Worm (Caenorhabditis elegans) whole organism, L2 larva: ENCODE results near the gene heri-1.

Experiments
- C34F6.9 ChIP-seq: fragments of 150-350 bp; optimal IDR thresholded peaks from 2 replicates; lab custom pipeline; 2014; ENCODE audit warnings: missing biosample characterization, missing genetic modification characterization
- F13H6.1 ChIP-seq: sonication (generic microtip); optimal IDR thresholded peaks from 2 replicates; lab custom pipeline; 2016; ENCODE audit warnings: missing genetic modification characterization, missing compliant biosample characterization
- R02D3.7 ChIP-seq: fragments of 150-350 bp; optimal IDR thresholded peaks from 2 replicates; lab custom pipeline; 2014; ENCODE audit warnings: missing biosample characterization, missing genetic modification characterization
- ZK546.5 ChIP-seq: sonication (generic microtip); optimal IDR thresholded peaks from 2 replicates; lab custom pipeline; 2017; ENCODE audit warnings: missing biosample characterization, missing genetic modification characterization
- aly-2 ChIP-seq: fragments of 150-350 bp; optimal IDR thresholded peaks from 2 replicates; lab custom pipeline; 2014; ENCODE audit warnings: missing biosample characterization, missing genetic modification characterization
- ceh-16 ChIP-seq: fragments of 150-350 bp; optimal IDR thresholded peaks from 2 replicates; lab custom pipeline; 2014; ENCODE audit warnings: missing biosample characterization, missing genetic modification characterization
- ceh-82 ChIP-seq: fragments of 150-350 bp; optimal IDR thresholded peaks from 2 replicates; lab custom pipeline; 2014; ENCODE audit warnings: missing biosample characterization, missing genetic modification characterization
- crh-2 ChIP-seq: sonication (generic microtip); optimal IDR thresholded peaks from 2 replicates; lab custom pipeline; 2017; ENCODE audit warnings: missing biosample characterization, missing genetic modification characterization
- elt-1 ChIP-seq: fragments of 150-350 bp; optimal IDR thresholded peaks from 2 replicates; lab custom pipeline; 2014; ENCODE audit warnings: missing biosample characterization, missing genetic modification characterization
- elt-3 ChIP-seq: sonication (generic microtip); optimal IDR thresholded peaks from 2 replicates; lab custom pipeline; 2017; ENCODE audit warnings: missing biosample characterization, missing genetic modification characterization
- fos-1 ChIP-seq: fragments of 150-350 bp; optimal IDR thresholded peaks from 2 replicates; lab custom pipeline; 2014; ENCODE audit warnings: missing biosample characterization, missing genetic modification characterization
- gmeb-1 ChIP-seq: fragments of 150-350 bp; optimal IDR thresholded peaks from 2 replicates; lab custom pipeline; 2014; ENCODE audit warnings: missing biosample characterization, missing genetic modification characterization
- lin-11 ChIP-seq: fragments of 150-350 bp; sonication (generic microtip); optimal IDR thresholded peaks from 2 replicates; lab custom pipeline; 2014; ENCODE audit warnings: missing biosample characterization, missing genetic modification characterization, inconsistent platforms, mixed read lengths
- lin-13 ChIP-seq: fragments of 150-350 bp; optimal IDR thresholded peaks from 2 replicates; lab custom pipeline; 2014; ENCODE audit warnings: missing biosample characterization, missing genetic modification reagents, missing genetic modification characterization
- lin-39 ChIP-seq: fragments of 150-350 bp; optimal IDR thresholded peaks from 2 replicates; lab custom pipeline; 2014; ENCODE audit warnings: missing biosample characterization, missing genetic modification reagents, missing genetic modification characterization
- lsy-2 ChIP-seq, 2 experiments: fragments of 150-350 bp in 1 of 2; sonication (generic microtip) in 1 of 2; optimal IDR thresholded peaks; 2 replicates each; lab custom pipeline; 2014 to 2017; ENCODE audit warnings: missing biosample characterization in 2 of 2, missing genetic modification characterization in 2 of 2
- mab-5 ChIP-seq: fragments of 150-350 bp; optimal IDR thresholded peaks from 2 replicates; lab custom pipeline; 2014; ENCODE audit warnings: missing biosample characterization, missing genetic modification characterization
- mbf-1 ChIP-seq: sonication (generic microtip); optimal IDR thresholded peaks from 2 replicates; lab custom pipeline; 2017; ENCODE audit warnings: missing biosample characterization, missing genetic modification characterization
- mdl-1 ChIP-seq, 2 experiments: fragments of 150-350 bp in 1 of 2; sonication (generic microtip) in 1 of 2; optimal IDR thresholded peaks; 2 replicates each; lab custom pipeline; 2017; ENCODE audit warnings: missing biosample characterization in 2 of 2, missing genetic modification characterization in 2 of 2
- nhr-10 ChIP-seq: sonication (generic microtip); optimal IDR thresholded peaks from 2 replicates; lab custom pipeline; 2017; ENCODE audit warnings: missing biosample characterization, missing genetic modification characterization
- nhr-11 ChIP-seq: fragments of 150-350 bp; optimal IDR thresholded peaks from 2 replicates; lab custom pipeline; 2014; ENCODE audit warnings: missing biosample characterization, missing genetic modification characterization
- nhr-129 ChIP-seq: fragments of 150-350 bp; optimal IDR thresholded peaks from 2 replicates; lab custom pipeline; 2014; ENCODE audit warnings: missing biosample characterization, missing genetic modification characterization
- nhr-237 ChIP-seq: fragments of 150-350 bp; optimal IDR thresholded peaks from 2 replicates; lab custom pipeline; 2014; ENCODE audit warnings: missing biosample characterization, missing genetic modification characterization
- nhr-25 ChIP-seq: fragments of 150-350 bp; sonication (generic microtip); optimal IDR thresholded peaks from 3 replicates; lab custom pipeline; 2014; ENCODE audit warnings: missing biosample characterization, missing genetic modification characterization
- nhr-77 ChIP-seq: fragments of 150-350 bp; optimal IDR thresholded peaks from 2 replicates; lab custom pipeline; 2014; ENCODE audit warnings: missing biosample characterization, missing genetic modification characterization
- peb-1 ChIP-seq: fragments of 150-350 bp; optimal IDR thresholded peaks from 2 replicates; lab custom pipeline; 2014; ENCODE audit warnings: missing biosample characterization, missing genetic modification characterization
- sem-4 ChIP-seq: fragments of 150-350 bp; optimal IDR thresholded peaks from 2 replicates; lab custom pipeline; 2014; ENCODE audit warnings: missing biosample characterization, missing genetic modification reagents, missing genetic modification characterization
- skn-1 ChIP-seq: sonication (generic microtip); optimal IDR thresholded peaks from 2 replicates; lab custom pipeline; 2017; ENCODE audit warnings: missing biosample characterization, missing genetic modification characterization
- sma-3 ChIP-seq: sonication (generic microtip); optimal IDR thresholded peaks from 2 replicates; lab custom pipeline; 2016; ENCODE audit warnings: missing genetic modification reagents, missing genetic modification characterization, missing compliant biosample characterization
- sma-9 ChIP-seq, 2 experiments: fragments of 150-350 bp in 1 of 2; sonication (generic microtip) in 1 of 2; optimal IDR thresholded peaks; 2 replicates each; lab custom pipeline; 2014 to 2016; ENCODE audit warnings: missing genetic modification characterization in 2 of 2, mild to moderate bottlenecking in 1 of 2, missing biosample characterization in 1 of 2, missing compliant biosample characterization in 1 of 2, missing genetic modification reagents in 1 of 2, moderate library complexity in 1 of 2
- snpc-4 ChIP-seq: fragments of 150-350 bp; optimal IDR thresholded peaks from 2 replicates; lab custom pipeline; 2014; ENCODE audit warnings: missing biosample characterization, missing genetic modification characterization
- unc-39 ChIP-seq: fragments of 150-350 bp; optimal IDR thresholded peaks from 2 replicates; lab custom pipeline; 2014; ENCODE audit warnings: missing biosample characterization, missing genetic modification characterization
- unc-62 ChIP-seq: fragments of 150-350 bp; optimal IDR thresholded peaks from 2 replicates; lab custom pipeline; 2014; ENCODE audit warnings: missing biosample characterization, missing genetic modification reagents, missing genetic modification characterization
- zag-1 ChIP-seq: fragments of 150-350 bp; optimal IDR thresholded peaks from 2 replicates; lab custom pipeline; 2014; ENCODE audit warnings: missing biosample characterization, missing genetic modification characterization
- ztf-1 ChIP-seq: fragments of 200-800 bp; sonication (Bioruptor generic); conservative IDR thresholded peaks from 2 replicates; pipeline ENCODE4 v1.3.6; 2022; ENCODE audit warnings: missing genetic modification characterization, missing compliant biosample characterization
- ztf-11 ChIP-seq: sonication (generic microtip); optimal IDR thresholded peaks from 2 replicates; lab custom pipeline; 2017; ENCODE audit warnings: missing biosample characterization, missing genetic modification characterization

The heri-1 gene

DNA sequence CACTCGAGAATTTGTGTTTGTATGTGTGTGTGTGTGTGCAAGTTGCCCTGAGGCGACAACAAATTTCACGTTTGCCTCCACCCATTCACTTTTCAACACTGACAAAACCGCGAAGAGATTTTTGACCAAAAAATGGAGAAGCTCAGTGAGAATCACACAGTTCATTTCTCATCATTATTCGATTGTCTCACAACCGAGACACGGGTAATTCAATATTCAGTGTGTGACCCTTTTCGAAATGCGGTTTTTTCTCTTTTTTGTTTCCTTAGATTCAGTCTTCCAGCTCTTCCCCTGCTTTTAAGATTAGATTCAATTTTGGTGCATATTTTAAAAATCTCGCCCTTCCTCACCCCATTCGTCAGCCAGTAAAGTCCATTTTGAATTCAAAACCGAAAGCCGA, 26.5 kb upstream of the heri-1 start:
- TF ChIP-seq ceh-82 (tag; lab: Kevin White, UChicago) (no peak), C34F6.9 (tag; lab: Kevin White, UChicago) (no peak), lin-39 (tag; lab: Kevin White, UChicago) (no peak), nhr-237 (tag; lab: Kevin White, UChicago) (no peak), nhr-10 (tag; lab: Kevin White, UChicago) (no peak), sem-4 (tag; lab: Kevin White, UChicago) (no peak), snpc-4 (tag; lab: Kevin White, UChicago) (no peak), fos-1 (tag; lab: Kevin White, UChicago) (no peak)

DNA sequence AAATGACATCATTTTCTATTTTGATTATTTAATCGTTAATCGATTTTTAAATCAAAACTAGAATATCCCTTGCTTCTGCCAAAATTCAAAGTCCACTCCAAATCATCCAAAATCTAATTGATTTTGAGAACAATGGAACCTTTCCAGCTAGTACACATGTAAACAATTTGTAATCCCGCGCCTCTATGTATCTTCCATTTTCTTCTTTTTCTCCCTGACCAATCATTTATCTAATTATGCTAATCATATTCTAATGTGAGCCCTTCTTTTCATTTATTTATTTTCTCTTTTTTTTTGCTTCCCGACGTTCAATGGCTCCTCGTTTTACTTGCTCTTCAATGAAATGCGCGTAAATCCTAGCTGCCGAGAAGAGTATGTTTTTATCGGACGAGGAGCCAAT, 25.1 kb upstream of the heri-1 start:
- TF ChIP-seq mbf-1 (tag; lab: Kevin White, UChicago) (no peak), mdl-1 (tag; optimal IDR thresholded peaks at IDR 0.05; lab: Kevin White, UChicago) (no peak), nhr-237 (tag; lab: Kevin White, UChicago) (no peak), lsy-2 (tag; optimal IDR thresholded peaks at IDR 0.05; lab: Kevin White, UChicago) (no peak), ztf-11 (no peak), crh-2 (tag; lab: Kevin White, UChicago) (no peak), sma-3 (no peak), peb-1 (tag; lab: Kevin White, UChicago) (no peak), ceh-82 (tag; lab: Kevin White, UChicago) (no peak), elt-3 (tag; lab: Kevin White, UChicago) (no peak), elt-1 (tag; lab: Kevin White, UChicago) (no peak), sem-4 (tag; lab: Kevin White, UChicago) (no peak), nhr-25 (tag; lab: Kevin White, UChicago) (no peak), ceh-16 (tag; lab: Kevin White, UChicago) (no peak), sma-9 (GFP tag; optimal IDR thresholded peaks at IDR 0.05; lab: Kevin White, UChicago) (no peak), sma-9 (tag; optimal IDR thresholded peaks at IDR 0.05; lab: Kevin White, UChicago) (no peak), nhr-10 (tag; lab: Kevin White, UChicago) (no peak), lin-13 (GFP tag; lab: Kevin White, UChicago) (no peak), ztf-1 (GFP tag; lab: Robert Waterston, UW) (no peak), ZK546.5 (tag; lab: Kevin White, UChicago) (no peak)
- TF ChIP-seq, all 48 proteins: peak for 0

DNA sequence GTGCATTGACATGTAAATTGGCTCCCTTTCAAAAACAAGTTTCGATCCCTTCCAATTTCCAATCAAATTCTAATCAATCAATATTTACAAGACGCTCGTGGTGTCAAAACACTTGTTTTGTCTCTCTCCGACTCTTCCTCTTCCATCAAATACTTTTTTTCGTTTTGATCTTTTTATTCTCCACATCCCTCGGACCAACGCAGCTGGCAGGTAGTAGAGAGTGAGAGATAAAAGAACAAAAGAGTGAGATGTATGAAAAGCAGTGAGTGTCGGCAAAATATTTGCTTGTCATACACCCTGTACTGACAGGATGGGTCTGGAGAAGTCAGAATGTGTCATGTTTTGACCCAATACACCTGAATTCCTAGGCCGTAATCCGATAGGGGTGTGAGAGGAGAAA, 23.7 kb upstream of the heri-1 start:
- peak; percentile 18 for TF ChIP-seq C34F6.9 (tag; lab: Kevin White, UChicago)
- TF ChIP-seq nhr-11: no peak
- TF ChIP-seq nhr-77 (tag; lab: Kevin White, UChicago): no peak
- no peak for TF ChIP-seq R02D3.7
- no peak for TF ChIP-seq sma-9 (GFP tag; optimal IDR thresholded peaks at IDR 0.05; lab: Kevin White, UChicago)
- no peak for TF ChIP-seq sma-9 (tag; optimal IDR thresholded peaks at IDR 0.05; lab: Kevin White, UChicago)
- no peak for TF ChIP-seq elt-1 (tag; lab: Kevin White, UChicago)
- TF ChIP-seq nhr-129: peak; percentile 55
- TF ChIP-seq F13H6.1: peak; percentile 13
- TF ChIP-seq, all 48 proteins: peak for 3

DNA sequence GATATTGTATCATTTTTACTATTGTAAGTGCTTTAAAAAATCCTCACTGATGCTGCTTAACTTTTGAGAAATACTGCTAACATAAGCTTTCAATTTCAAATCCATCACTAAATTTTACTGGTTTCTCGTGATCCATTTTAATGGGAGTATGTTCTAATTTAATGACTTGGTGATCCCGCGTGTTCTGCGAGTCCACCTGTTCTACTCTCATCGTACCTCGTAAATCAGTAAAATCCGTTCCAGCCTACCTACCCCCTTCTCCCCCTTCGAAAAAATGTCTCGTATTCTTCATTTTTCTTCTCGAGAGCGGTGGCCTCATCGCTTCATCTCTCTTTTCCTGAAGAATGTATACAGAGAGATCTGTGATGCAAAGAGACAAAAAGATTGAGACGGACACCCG, 22.5 kb upstream of the heri-1 start:
- TF ChIP-seq nhr-237 (tag; lab: Kevin White, UChicago) (no peak), unc-39 (tag; lab: Kevin White, UChicago) (no peak), ceh-16 (tag; lab: Kevin White, UChicago) (no peak), snpc-4 (tag; lab: Kevin White, UChicago) (no peak), zag-1 (no peak), mbf-1 (tag; lab: Kevin White, UChicago) (no peak), skn-1 (tag; lab: Kevin White, UChicago) (no peak), mdl-1 (tag; optimal IDR thresholded peaks at IDR 0.05; lab: Kevin White, UChicago) (no peak), gmeb-1 (tag; lab: Kevin White, UChicago) (no peak), F13H6.1 (no peak), lin-39 (tag; lab: Kevin White, UChicago) (no peak), ceh-82 (tag; lab: Kevin White, UChicago) (no peak), ztf-11 (no peak)

DNA sequence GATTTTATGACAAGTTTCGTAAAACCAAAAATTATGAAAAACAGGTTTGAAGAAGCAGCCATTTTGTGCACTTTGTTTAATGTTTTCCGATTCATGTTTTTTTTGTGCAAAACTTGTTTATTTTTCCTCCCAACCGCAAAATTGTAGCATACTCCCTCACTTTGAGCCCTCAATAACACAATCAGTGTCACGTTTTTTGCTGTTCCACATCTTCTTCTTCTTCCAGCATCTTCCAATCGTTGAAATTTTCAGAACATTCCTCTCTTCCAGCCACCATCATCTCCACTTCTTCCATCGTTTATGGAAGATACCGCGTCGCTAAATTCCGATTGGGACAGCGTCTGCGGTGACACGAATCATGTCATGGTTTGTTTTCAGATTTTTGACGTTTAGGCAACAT, 19.6 kb upstream of the heri-1 start, which contains the start of gene abts-3:
Gene abts-3, plus strand, starts transcription at position 301 of the 400 bp plus-strand sequence.
- TF ChIP-seq snpc-4 (tag; lab: Kevin White, UChicago) (no peak), sem-4 (tag; lab: Kevin White, UChicago) (no peak), aly-2 (tag; lab: Kevin White, UChicago) (no peak), elt-3 (tag; lab: Kevin White, UChicago) (no peak), nhr-10 (tag; lab: Kevin White, UChicago) (no peak), R02D3.7 (no peak), mbf-1 (tag; lab: Kevin White, UChicago) (no peak), gmeb-1 (tag; lab: Kevin White, UChicago) (no peak), mab-5 (no peak), C34F6.9 (tag; lab: Kevin White, UChicago) (no peak), lin-11 (tag; lab: Kevin White, UChicago) (no peak), unc-62 (GFP tag; lab: Kevin White, UChicago) (no peak), lsy-2 (tag; optimal IDR thresholded peaks at IDR 0.05; lab: Kevin White, UChicago) (no peak), nhr-77 (tag; lab: Kevin White, UChicago) (no peak), ZK546.5 (tag; lab: Kevin White, UChicago) (no peak), unc-39 (tag; lab: Kevin White, UChicago) (no peak)
